Fruit fly (Drosophila melanogaster) Kc167 (cell line): ENCODE measurements around the gene CG13907.

Experiments used
- h ChIP-seq: fragments of >200 bp; optimal IDR thresholded peaks from 3 replicates; lab custom pipeline; 2018; ENCODE audit warnings: missing external identifiers
- psq ChIP-seq: fragments of >200 bp; optimal IDR thresholded peaks from 2 replicates; lab custom pipeline; 2017; ENCODE audit warnings: missing external identifiers

dm6 chr3L:882892-883255 is 1.1 kb upstream of the CG13907 start:
- TF ChIP-seq h (no peak), psq (no peak)
